Worm (Caenorhabditis elegans) whole organism, late embryonic: ENCODE measurements around the gene lgmn-1.
A peak's percentile ranks its signal among the peaks of the same experiment; 100 is the strongest.

Source experiments
- C08G9.2 ChIP-seq: sonication (generic microtip); optimal IDR thresholded peaks from 2 replicates; lab custom pipeline; 2016; ENCODE audit warnings: mild to moderate bottlenecking, missing genetic modification characterization, moderate library complexity, missing compliant biosample characterization
- T23F11.4 ChIP-seq: fragments of 200-800 bp; sonication (Bioruptor generic); optimal IDR thresholded peaks from 2 replicates; lab custom pipeline; 2018; ENCODE audit warnings: mild to moderate bottlenecking, missing genetic modification characterization, missing compliant biosample characterization
- ceh-14 ChIP-seq: sonication (generic microtip); optimal IDR thresholded peaks from 2 replicates; lab custom pipeline; 2016; ENCODE audit warnings: missing genotype, missing genetic modification characterization, missing compliant biosample characterization
- ceh-2 ChIP-seq: sonication (generic microtip); optimal IDR thresholded peaks from 2 replicates; lab custom pipeline; 2016; ENCODE audit warnings: missing genotype, missing genetic modification characterization, missing compliant biosample characterization
- ceh-22 ChIP-seq: sonication (generic microtip); optimal IDR thresholded peaks from 2 replicates; lab custom pipeline; 2017; ENCODE audit warnings: missing biosample characterization, missing genetic modification characterization
- ceh-30 ChIP-seq: fragments of 150-350 bp; optimal IDR thresholded peaks from 2 replicates; lab custom pipeline; 2014; ENCODE audit warnings: missing biosample characterization, missing genetic modification characterization
- ceh-31 ChIP-seq: sonication (generic microtip); optimal IDR thresholded peaks from 2 replicates; lab custom pipeline; 2016; ENCODE audit warnings: missing genetic modification characterization, missing compliant biosample characterization
- ceh-34 ChIP-seq: sonication (generic microtip); optimal IDR thresholded peaks from 2 replicates; lab custom pipeline; 2016; ENCODE audit warnings: mild to moderate bottlenecking, missing genetic modification characterization, missing compliant biosample characterization
- ceh-6 ChIP-seq: fragments of 200-800 bp; sonication (Bioruptor generic); optimal IDR thresholded peaks from 2 replicates; lab custom pipeline; 2018; ENCODE audit warnings: mild to moderate bottlenecking, missing genetic modification characterization, missing compliant biosample characterization
- ceh-9 ChIP-seq: sonication (generic microtip); optimal IDR thresholded peaks from 2 replicates; lab custom pipeline; 2016; ENCODE audit warnings: mild to moderate bottlenecking, missing genetic modification characterization, inconsistent platforms, missing compliant biosample characterization
- che-1 ChIP-seq: sonication (generic microtip); optimal IDR thresholded peaks from 2 replicates; lab custom pipeline; 2016; ENCODE audit warnings: mild to moderate bottlenecking, missing genetic modification characterization, missing compliant biosample characterization
- dmd-4 ChIP-seq: sonication (generic microtip); optimal IDR thresholded peaks from 2 replicates; lab custom pipeline; 2016; ENCODE audit warnings: borderline replicate concordance, missing genetic modification characterization, missing compliant biosample characterization
- dve-1 ChIP-seq: sonication (generic microtip); optimal IDR thresholded peaks from 2 replicates; lab custom pipeline; 2017; ENCODE audit warnings: antibody characterized with exemption, mild to moderate bottlenecking, missing genetic modification characterization, missing compliant biosample characterization
- elt-2 ChIP-seq: sonication (generic microtip); optimal IDR thresholded peaks from 2 replicates; lab custom pipeline; 2016; ENCODE audit warnings: missing genetic modification reagents, missing genetic modification characterization, missing compliant biosample characterization
- ets-4 ChIP-seq: sonication (generic microtip); optimal IDR thresholded peaks from 2 replicates; lab custom pipeline; 2016; ENCODE audit warnings: missing genetic modification characterization, missing compliant biosample characterization
- gmeb-2 ChIP-seq: sonication (generic microtip); optimal IDR thresholded peaks from 2 replicates; lab custom pipeline; 2016; ENCODE audit warnings: missing genetic modification characterization, inconsistent platforms, missing compliant biosample characterization
- hlh-13 ChIP-seq: fragments of 200-800 bp; sonication (Bioruptor generic); optimal IDR thresholded peaks from 2 replicates; lab custom pipeline; 2018; ENCODE audit warnings: mild to moderate bottlenecking, missing genetic modification characterization, missing compliant biosample characterization
- hlh-15 ChIP-seq: sonication (generic microtip); optimal IDR thresholded peaks from 2 replicates; lab custom pipeline; 2016; ENCODE audit warnings: missing genetic modification characterization, missing compliant biosample characterization
- hlh-6 ChIP-seq: sonication (generic microtip); optimal IDR thresholded peaks from 2 replicates; lab custom pipeline; 2016; ENCODE audit warnings: missing genotype, missing genetic modification characterization, missing compliant biosample characterization
- hlh-8 ChIP-seq: sonication (generic microtip); optimal IDR thresholded peaks from 2 replicates; lab custom pipeline; 2016; ENCODE audit warnings: missing genotype, missing genetic modification characterization, missing compliant biosample characterization
- lim-6 ChIP-seq: sonication (generic microtip); optimal IDR thresholded peaks from 2 replicates; lab custom pipeline; 2016; ENCODE audit warnings: missing genetic modification characterization, missing compliant biosample characterization
- lin-11 ChIP-seq: fragments of 200-800 bp; sonication (Bioruptor generic); optimal IDR thresholded peaks from 2 replicates; lab custom pipeline; 2018; ENCODE audit warnings: mild to moderate bottlenecking, missing genetic modification characterization, missing compliant biosample characterization
- nfya-1 ChIP-seq: sonication (generic microtip); optimal IDR thresholded peaks from 2 replicates; lab custom pipeline; 2017; ENCODE audit warnings: missing genetic modification characterization, mild to moderate bottlenecking, missing compliant biosample characterization, antibody characterized with exemption, moderate library complexity
- nhr-11 ChIP-seq: fragments of 150-350 bp; optimal IDR thresholded peaks from 2 replicates; lab custom pipeline; 2014; ENCODE audit warnings: missing biosample characterization, missing genetic modification characterization
- npax-4 ChIP-seq: sonication (generic microtip); optimal IDR thresholded peaks from 2 replicates; lab custom pipeline; 2016; ENCODE audit warnings: missing genetic modification characterization, missing compliant biosample characterization
- odd-2 ChIP-seq: sonication (generic microtip); optimal IDR thresholded peaks from 2 replicates; lab custom pipeline; 2017; ENCODE audit warnings: antibody characterized with exemption, mild to moderate bottlenecking, missing genetic modification characterization, missing compliant biosample characterization
- pat-9 ChIP-seq: fragments of 200-800 bp; sonication (Bioruptor generic); optimal IDR thresholded peaks from 2 replicates; lab custom pipeline; 2018; ENCODE audit warnings: mild to moderate bottlenecking, missing genetic modification characterization, moderate library complexity, missing compliant biosample characterization
- pax-1 ChIP-seq: fragments of 150-350 bp; optimal IDR thresholded peaks from 2 replicates; lab custom pipeline; 2014; ENCODE audit warnings: missing biosample characterization, missing genetic modification characterization
- pha-2 ChIP-seq: sonication (generic microtip); optimal IDR thresholded peaks from 2 replicates; lab custom pipeline; 2017; ENCODE audit warnings: mild to moderate bottlenecking, missing genetic modification characterization, missing compliant biosample characterization
- pqm-1 ChIP-seq: sonication (generic microtip); optimal IDR thresholded peaks from 2 replicates; lab custom pipeline; 2016; ENCODE audit warnings: missing genetic modification characterization, missing compliant biosample characterization
- pros-1 ChIP-seq: fragments of 150-350 bp; optimal IDR thresholded peaks from 2 replicates; lab custom pipeline; 2014; ENCODE audit warnings: missing biosample characterization, missing genetic modification reagents, missing genetic modification characterization
- rnt-1 ChIP-seq: sonication (generic microtip); optimal IDR thresholded peaks from 2 replicates; lab custom pipeline; 2016; ENCODE audit warnings: missing genetic modification characterization, missing compliant biosample characterization
- sox-2 ChIP-seq: fragments of 200-800 bp; sonication (Bioruptor generic); IDR thresholded peaks from 2 replicates; pipeline ENCODE4 v1.3.6; 2022; ENCODE audit warnings: missing genetic modification reagents, missing genetic modification characterization, missing compliant biosample characterization
- sox-4 ChIP-seq: sonication (generic microtip); optimal IDR thresholded peaks from 2 replicates; lab custom pipeline; 2017; ENCODE audit warnings: mild to moderate bottlenecking, missing genetic modification characterization, inconsistent platforms, missing compliant biosample characterization
- tbx-2 ChIP-seq: sonication (generic microtip); optimal IDR thresholded peaks from 2 replicates; lab custom pipeline; 2016; ENCODE audit warnings: missing genetic modification characterization, missing compliant biosample characterization
- tbx-7 ChIP-seq: sonication (generic microtip); optimal IDR thresholded peaks from 2 replicates; lab custom pipeline; 2016; ENCODE audit warnings: missing genotype, missing genetic modification characterization, missing compliant biosample characterization
- ttx-3 ChIP-seq: sonication (generic microtip); optimal IDR thresholded peaks from 2 replicates; lab custom pipeline; 2016; ENCODE audit warnings: missing genetic modification reagents, missing genetic modification characterization, missing compliant biosample characterization
- ztf-16 ChIP-seq: sonication (generic microtip); optimal IDR thresholded peaks from 2 replicates; lab custom pipeline; 2017; ENCODE audit warnings: missing genetic modification characterization, missing compliant biosample characterization

lgmn-1 gene

DNA sequence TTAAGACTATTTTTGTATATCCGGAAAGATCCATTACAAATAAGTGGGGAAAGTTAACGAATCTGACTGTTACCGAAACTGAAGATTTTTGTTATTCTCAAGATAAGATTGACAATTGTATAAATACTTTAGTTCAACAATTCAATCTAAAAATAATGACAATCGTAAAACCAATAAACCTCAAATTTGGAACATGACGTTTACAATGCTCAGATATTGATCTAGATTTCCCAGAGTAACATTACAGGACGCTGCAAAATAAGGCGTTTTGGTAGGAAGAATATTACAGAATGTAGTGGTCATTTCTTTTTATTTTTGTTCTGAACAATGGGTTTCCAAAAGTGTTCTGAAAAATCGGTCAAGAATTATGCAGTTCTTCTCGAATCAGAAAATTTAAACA, 13.9 kb downstream of the lgmn-1 start, which contains the start of gene F45D3.1:
TSS of gene F45D3.1 (plus strand) at position 301 of the 400 bp plus-strand sequence.
- no peak for TF ChIP-seq lim-6 (tag; lab: Kevin White, UChicago)
- no peak for TF ChIP-seq ceh-14
- no peak for TF ChIP-seq ttx-3 (tag; lab: Kevin White, UChicago)
- TF ChIP-seq hlh-6 (tag; lab: Kevin White, UChicago), result no peak

DNA sequence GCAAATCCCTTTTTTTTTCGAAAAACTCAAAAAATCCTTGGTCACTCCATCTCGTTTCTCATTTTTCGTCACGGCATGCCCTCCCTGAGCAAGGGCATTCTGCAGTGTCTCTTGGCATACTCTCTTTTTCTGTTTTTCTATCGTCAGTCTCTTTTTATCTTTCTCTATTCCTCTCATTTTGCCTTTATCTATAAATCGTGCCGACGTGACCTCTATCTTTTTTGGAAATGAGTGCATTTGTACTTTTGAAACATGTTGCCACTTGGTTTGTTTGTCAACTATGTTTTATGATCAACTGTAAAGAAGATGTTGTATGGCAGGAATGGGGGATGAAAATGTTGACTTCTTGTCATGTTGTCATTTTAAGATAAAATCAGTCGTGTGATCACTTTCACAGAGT, 16.1 kb downstream of the lgmn-1 start:
- TF ChIP-seq ceh-34 (tag; lab: Kevin White, UChicago) (no peak), elt-2 (peak; percentile 16), ceh-31 (tag; lab: Kevin White, UChicago) (no peak), lin-11 (tag; lab: Kevin White, UChicago) (no peak), nhr-11 (tag; lab: Kevin White, UChicago) (no peak), npax-4 (tag; lab: Kevin White, UChicago) (no peak), pat-9 (no peak), sox-4 (tag; lab: Kevin White, UChicago) (no peak), dve-1 (tag; lab: Kevin White, UChicago) (no peak), nfya-1 (tag; lab: Kevin White, UChicago) (peak; percentile 1)
- TF ChIP-seq, all 69 proteins: peak for 2

DNA sequence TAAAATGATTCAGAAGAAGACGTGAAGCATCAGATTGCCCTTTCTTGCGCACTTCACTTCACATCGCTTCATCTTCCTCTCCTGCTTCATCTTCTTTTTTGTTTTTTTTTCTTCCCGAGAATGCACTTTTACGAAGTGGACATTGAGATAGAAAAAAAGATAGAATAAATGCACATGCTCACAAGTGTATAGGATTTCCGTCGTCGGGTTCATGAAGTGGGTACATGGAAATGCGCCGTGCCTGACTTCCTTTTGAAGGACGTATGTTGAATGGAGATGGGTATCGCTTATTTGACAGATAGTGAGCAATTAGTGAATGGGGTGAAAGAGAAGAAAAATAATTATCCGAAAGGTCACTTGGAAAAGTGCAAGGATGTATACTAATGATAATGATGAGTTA, 17.3 kb downstream of the lgmn-1 start:
- no peak for TF ChIP-seq pat-9
- no peak for TF ChIP-seq dve-1 (tag; lab: Kevin White, UChicago)

DNA sequence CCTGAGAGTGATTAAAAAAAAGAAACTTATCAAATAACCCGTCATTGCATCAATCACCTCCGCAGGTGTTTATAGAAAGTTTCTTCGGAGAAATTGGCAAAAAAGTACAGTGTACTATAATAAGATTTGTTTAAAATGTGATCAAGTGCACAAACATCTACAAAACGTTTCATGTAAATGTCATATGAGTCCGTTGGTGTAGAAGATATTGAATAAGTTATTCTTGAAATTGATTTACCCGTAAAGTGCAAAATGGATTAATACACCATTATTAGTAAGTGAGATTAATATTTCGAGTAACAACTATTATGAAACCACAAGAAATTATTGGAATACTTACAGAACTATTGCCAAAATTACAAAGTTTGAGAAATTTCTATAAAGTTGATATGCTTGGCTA, 18.2 kb downstream of the lgmn-1 start:
- TF ChIP-seq lim-6 (tag; lab: Kevin White, UChicago) (no peak), ceh-2 (tag; lab: Kevin White, UChicago) (no peak), tbx-7 (tag; lab: Kevin White, UChicago) (no peak), hlh-13 (GFP tag; lab: Kevin White, UChicago) (no peak), odd-2 (tag; lab: Kevin White, UChicago) (no peak), pha-2 (tag; lab: Kevin White, UChicago) (no peak), ceh-30 (tag; lab: Kevin White, UChicago) (no peak), ets-4 (tag; lab: Kevin White, UChicago) (no peak), che-1 (tag; lab: Kevin White, UChicago) (no peak), elt-2 (no peak), ceh-9 (tag; lab: Kevin White, UChicago) (no peak), sox-2 (GFP tag; lab: Robert Waterston, UW) (no peak), lin-11 (tag; lab: Kevin White, UChicago) (no peak), tbx-2 (tag; lab: Kevin White, UChicago) (no peak), dmd-4 (tag; lab: Kevin White, UChicago) (no peak), hlh-15 (tag; lab: Kevin White, UChicago) (no peak), dve-1 (tag; lab: Kevin White, UChicago) (no peak), C08G9.2 (tag; lab: Kevin White, UChicago) (no peak), pros-1 (tag; lab: Kevin White, UChicago) (no peak), ztf-16 (tag; lab: Kevin White, UChicago) (no peak)

DNA sequence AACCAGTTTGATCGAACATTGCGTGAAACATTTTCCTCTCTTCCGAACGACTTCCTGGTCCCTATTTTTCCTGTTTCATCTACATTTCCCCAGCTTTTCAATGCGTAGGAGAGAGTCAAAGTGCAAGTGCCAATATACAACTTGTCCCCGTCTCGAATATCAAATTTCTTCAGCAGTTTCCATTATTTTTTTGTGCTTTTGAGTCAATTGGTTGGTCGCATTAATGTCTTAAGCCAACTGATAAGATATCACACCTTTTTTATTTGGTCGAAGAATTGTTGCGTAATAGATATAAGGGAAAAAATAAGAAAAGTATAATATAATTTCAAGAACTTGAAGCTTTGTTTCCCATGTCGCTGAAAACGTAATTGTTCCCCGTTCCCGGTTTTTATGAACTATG, 19.5 kb downstream of the lgmn-1 start:
- TF ChIP-seq ceh-22 (tag; lab: Kevin White, UChicago) (no peak), elt-2 (peak; percentile 28)

DNA sequence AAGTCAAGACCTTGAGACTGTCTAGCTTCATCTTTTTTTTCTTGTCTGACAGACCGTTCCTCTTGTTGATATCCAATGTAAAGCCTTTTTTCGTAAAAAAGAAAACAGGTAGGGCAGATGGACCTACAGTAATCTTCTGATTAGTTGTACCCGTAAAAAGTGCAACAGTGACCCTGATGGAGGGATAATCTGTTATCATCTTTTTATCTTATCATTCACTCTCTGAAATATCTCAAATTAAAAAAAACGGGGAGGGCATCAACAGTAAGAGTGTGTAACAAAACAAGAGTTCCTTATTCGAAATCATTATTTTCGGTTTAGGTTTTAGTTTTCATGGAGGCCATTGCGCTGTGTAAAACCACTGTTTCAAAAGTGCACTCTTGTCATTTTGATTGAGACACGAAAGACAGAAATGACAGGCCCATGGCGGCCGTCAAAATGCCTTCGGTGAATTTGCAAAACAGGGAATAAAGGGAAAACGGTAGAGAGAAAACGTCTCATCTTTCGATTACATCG, 20.8 kb downstream of the lgmn-1 start:
- TF ChIP-seq elt-2 (no peak), hlh-6 (tag; lab: Kevin White, UChicago) (no peak), lin-11 (tag; lab: Kevin White, UChicago) (no peak), ceh-6 (GFP tag; lab: Kevin White, UChicago) (no peak), pqm-1 (tag; lab: Kevin White, UChicago) (no peak), hlh-15 (tag; lab: Kevin White, UChicago) (no peak), T23F11.4 (GFP tag; lab: Kevin White, UChicago) (no peak), rnt-1 (tag; lab: Kevin White, UChicago) (no peak), hlh-13 (GFP tag; lab: Kevin White, UChicago) (no peak), ceh-30 (tag; lab: Kevin White, UChicago) (no peak), sox-4 (tag; lab: Kevin White, UChicago) (no peak), hlh-8 (tag; lab: Kevin White, UChicago) (no peak), gmeb-2 (tag; lab: Kevin White, UChicago) (no peak), pax-1 (no peak)
